Fruit fly (Drosophila melanogaster) whole organism, embryonic: ENCODE data around the gene Grasp65.

Experiments used
- Atf3 ChIP-seq: fragments of 200-800 bp; sonication (Bioruptor generic); optimal IDR thresholded peaks from 3 replicates; lab custom pipeline; 2016; ENCODE audit warnings: missing biosample characterization, missing genetic modification characterization
- Awh ChIP-seq: fragments of 200-800 bp; sonication (Bioruptor generic); IDR thresholded peaks from 2 replicates; pipeline ENCODE4, ENCODE4 v1.3.6; 2022; ENCODE audit warnings: missing biosample characterization, missing genetic modification characterization
- CG10565 ChIP-seq: fragments of 200-800 bp; sonication (Bioruptor generic); optimal IDR thresholded peaks from 3 replicates; lab custom pipeline; 2016; ENCODE audit warnings: missing biosample characterization, mild to moderate bottlenecking, missing genetic modification characterization
- CG13624 ChIP-seq: fragments of 200-800 bp; sonication (Bioruptor generic); optimal IDR thresholded peaks from 2 replicates; lab custom pipeline; 2016; ENCODE audit warnings: missing biosample characterization, missing genetic modification characterization
- CG14014 ChIP-seq: fragments of 200-800 bp; sonication (Bioruptor generic); IDR thresholded peaks from 2 replicates; pipeline ENCODE4 v1.3.6; 2022; ENCODE audit warnings: missing biosample characterization, missing genetic modification characterization
- CG1603 ChIP-seq: fragments of 200-800 bp; sonication (Bioruptor generic); optimal IDR thresholded peaks from 2 replicates; lab custom pipeline; 2019; ENCODE audit warnings: missing biosample characterization, mild to moderate bottlenecking, missing genetic modification characterization, moderate library complexity
- CG16815 ChIP-seq: fragments of 200-800 bp; sonication (Bioruptor generic); optimal IDR thresholded peaks from 3 replicates; lab custom pipeline; 2017; ENCODE audit warnings: missing biosample characterization, mild to moderate bottlenecking, missing genetic modification characterization
- CG17186 ChIP-seq: fragments of 200-800 bp; sonication (Bioruptor generic); optimal IDR thresholded peaks from 3 replicates; lab custom pipeline; 2017; ENCODE audit warnings: missing biosample characterization, missing genetic modification reagents, missing genetic modification characterization
- CG2889 ChIP-seq: fragments of 200-800 bp; sonication (Bioruptor generic); IDR thresholded peaks from 3 replicates; pipeline ENCODE4 v1.3.6; 2022; ENCODE audit warnings: missing biosample characterization, missing genetic modification characterization
- CG6272 ChIP-seq: fragments of 200-800 bp; sonication (Bioruptor generic); IDR thresholded peaks from 2 replicates; pipeline ENCODE4 v1.3.6; 2022; ENCODE audit warnings: missing biosample characterization, missing genetic modification characterization
- CG7928 ChIP-seq: fragments of 200-800 bp; sonication (Bioruptor generic); optimal IDR thresholded peaks from 2 replicates; lab custom pipeline; 2017; ENCODE audit warnings: missing biosample characterization, mild to moderate bottlenecking, missing genetic modification characterization
- CG8281 ChIP-seq: fragments of 200-800 bp; sonication (Bioruptor generic); optimal IDR thresholded peaks from 2 replicates; lab custom pipeline; 2018; ENCODE audit warnings: missing biosample characterization, mild to moderate bottlenecking, missing genetic modification characterization, moderate library complexity
- CG8388 ChIP-seq: fragments of 200-800 bp; sonication (Bioruptor generic); optimal IDR thresholded peaks from 2 replicates; lab custom pipeline; 2019; ENCODE audit warnings: missing biosample characterization, mild to moderate bottlenecking, missing genetic modification characterization, moderate library complexity
- CTCF ChIP-seq: fragments of 200-800 bp; sonication (Bioruptor generic); optimal IDR thresholded peaks from 2 replicates; lab custom pipeline; 2017; ENCODE audit warnings: missing biosample characterization, mild to moderate bottlenecking, missing genetic modification characterization, moderate library complexity
- CkIIα-i1 ChIP-seq: fragments of 200-800 bp; sonication (Bioruptor generic); IDR thresholded peaks from 2 replicates; pipeline ENCODE4 v1.3.6; 2022; ENCODE audit warnings: missing biosample characterization, missing genetic modification characterization
- Doc2 ChIP-seq: fragments of 200-800 bp; sonication (Bioruptor generic); IDR thresholded peaks from 2 replicates; pipeline ENCODE4 v1.3.6; 2022; ENCODE audit warnings: missing biosample characterization, missing genetic modification characterization
- Doc3 ChIP-seq: fragments of 200-800 bp; sonication (Bioruptor generic); IDR thresholded peaks from 3 replicates; pipeline ENCODE4 v1.3.6; 2022; ENCODE audit warnings: missing biosample characterization, missing genetic modification characterization; ENCODE audit not compliant: partially characterized antibody
- E2f1 ChIP-seq: fragments of 200-800 bp; sonication (Bioruptor generic); IDR thresholded peaks from 2 replicates; pipeline ENCODE4 v1.3.6; 2022; ENCODE audit warnings: missing biosample characterization, missing genetic modification characterization
- Hey ChIP-seq: fragments of 200-800 bp; sonication (Bioruptor generic); optimal IDR thresholded peaks from 3 replicates; lab custom pipeline; 2018; ENCODE audit warnings: missing biosample characterization, mild to moderate bottlenecking, missing genetic modification characterization
- Med ChIP-seq: fragments of 200-800 bp; sonication (Bioruptor generic); peaks from one replicate; lab custom pipeline; 2016; ENCODE audit warnings: missing biosample characterization, missing genetic modification characterization, mild to moderate bottlenecking, inconsistent platforms, moderate library complexity
- NC2β ChIP-seq: fragments of 200-800 bp; sonication (Bioruptor generic); optimal IDR thresholded peaks from 2 replicates; lab custom pipeline; 2016; ENCODE audit warnings: missing biosample characterization, missing genetic modification characterization
- Oli ChIP-seq: fragments of 200-800 bp; sonication (Bioruptor generic); optimal IDR thresholded peaks from 2 replicates; lab custom pipeline; 2018; ENCODE audit warnings: missing biosample characterization, mild to moderate bottlenecking, missing genetic modification characterization, moderate library complexity
- Poxn ChIP-seq: fragments of 200-800 bp; sonication (Bioruptor generic); IDR thresholded peaks from 2 replicates; pipeline ENCODE4 v1.3.6; 2022; ENCODE audit warnings: missing biosample characterization, missing genetic modification characterization
- Ravus ChIP-seq: fragments of 200-800 bp; sonication (Bioruptor generic); IDR thresholded peaks from 2 replicates; pipeline ENCODE4 v1.3.6; 2022; ENCODE audit warnings: missing biosample characterization, missing genetic modification characterization
- Scr ChIP-seq: fragments of 200-800 bp; sonication (Bioruptor generic); IDR thresholded peaks from 2 replicates; pipeline ENCODE4 v1.3.6; 2022; ENCODE audit warnings: missing biosample characterization, missing genetic modification characterization; ENCODE audit not compliant: partially characterized antibody
- Sin3A ChIP-seq: fragments of >200 bp; optimal IDR thresholded peaks from 2 replicates; lab custom pipeline; 2018
- Trl ChIP-seq, 3 experiments: fragments of >200 bp in 2 of 3; fragments of 200-800 bp in 1 of 3; sonication (Bioruptor generic) in 1 of 3; optimal IDR thresholded peaks; 2 replicates in 1 of 3; 3 replicates in 2 of 3; lab custom pipeline; 2016 to 2017; ENCODE audit warnings: missing biosample characterization in 1 of 3, missing genetic modification characterization in 1 of 3
- Usf ChIP-seq: fragments of 200-800 bp; sonication (Bioruptor generic); optimal IDR thresholded peaks from 2 replicates; lab custom pipeline; 2017; ENCODE audit warnings: missing genotype, missing biosample characterization, missing genetic modification characterization
- abd-A ChIP-seq: fragments of 200-800 bp; sonication (Bioruptor generic); optimal IDR thresholded peaks from 3 replicates; lab custom pipeline; 2019; ENCODE audit warnings: missing biosample characterization, mild to moderate bottlenecking, missing genetic modification characterization, moderate library complexity
- ato ChIP-seq: fragments of 200-800 bp; sonication (Bioruptor generic); IDR thresholded peaks from 2 replicates; pipeline ENCODE4 v1.3.6; 2022; ENCODE audit warnings: missing biosample characterization, missing genetic modification characterization; ENCODE audit not compliant: partially characterized antibody
- az2 ChIP-seq: fragments of 200-800 bp; sonication (Bioruptor generic); optimal IDR thresholded peaks from 3 replicates; lab custom pipeline; 2016; ENCODE audit warnings: missing biosample characterization, missing genetic modification characterization
- bbx ChIP-seq: fragments of 200-800 bp; sonication (Bioruptor generic); IDR thresholded peaks from 2 replicates; pipeline ENCODE4 v1.3.6; 2022; ENCODE audit warnings: missing biosample characterization, missing genetic modification characterization; ENCODE audit not compliant: partially characterized antibody
- cad ChIP-seq: fragments of >200 bp; optimal IDR thresholded peaks from 2 replicates; lab custom pipeline; 2017; ENCODE audit warnings: missing biosample characterization, missing genetic modification characterization
- chinmo ChIP-seq: fragments of 200-800 bp; sonication (Bioruptor generic); IDR thresholded peaks from 4 replicates; pipeline ENCODE4 v1.3.6; 2022; ENCODE audit warnings: missing biosample characterization, missing genetic modification characterization; ENCODE audit not compliant: partially characterized antibody
- croc ChIP-seq: fragments of 200-800 bp; sonication (Bioruptor generic); conservative IDR thresholded peaks from 3 replicates; pipeline ENCODE4 v1.3.6; 2022; ENCODE audit warnings: missing biosample characterization, missing genetic modification characterization
- da ChIP-seq: fragments of 200-800 bp; sonication (Bioruptor generic); optimal IDR thresholded peaks from 2 replicates; lab custom pipeline; 2016; ENCODE audit warnings: missing biosample characterization, missing genetic modification characterization
- dimm ChIP-seq: fragments of 200-800 bp; sonication (Bioruptor generic); IDR thresholded peaks from 2 replicates; pipeline ENCODE4 v1.3.6; 2022; ENCODE audit warnings: missing biosample characterization, missing genetic modification characterization
- dm ChIP-seq: fragments of 200-800 bp; sonication (Bioruptor generic); optimal IDR thresholded peaks from 3 replicates; lab custom pipeline; 2016; ENCODE audit warnings: missing biosample characterization, missing genetic modification characterization
- ems ChIP-seq: fragments of 200-800 bp; sonication (Bioruptor generic); optimal IDR thresholded peaks from 3 replicates; lab custom pipeline; 2016; ENCODE audit warnings: missing biosample characterization, missing genetic modification characterization
- esg ChIP-seq: fragments of 200-800 bp; sonication (Bioruptor generic); conservative IDR thresholded peaks from 2 replicates; pipeline ENCODE4 v1.3.6; 2022; ENCODE audit warnings: missing biosample characterization, missing genetic modification characterization
- fd96Cb ChIP-seq: fragments of 200-800 bp; sonication (Bioruptor generic); optimal IDR thresholded peaks from 2 replicates; lab custom pipeline; 2018; ENCODE audit warnings: missing biosample characterization, mild to moderate bottlenecking, missing genetic modification characterization, moderate library complexity
- ftz-f1 ChIP-seq: fragments of 200-800 bp; sonication (Bioruptor generic); optimal IDR thresholded peaks from 2 replicates; lab custom pipeline; 2016; ENCODE audit warnings: missing biosample characterization, missing genetic modification characterization
- klu ChIP-seq: fragments of 200-800 bp; sonication (Bioruptor generic); IDR thresholded peaks from 2 replicates; pipeline ENCODE4 v1.3.6; 2022; ENCODE audit warnings: missing biosample characterization, missing genetic modification characterization
- lmd ChIP-seq: fragments of 200-800 bp; sonication (Bioruptor generic); IDR thresholded peaks from 2 replicates; pipeline ENCODE4 v1.3.6; 2022; ENCODE audit warnings: missing biosample characterization, missing genetic modification characterization
- lola ChIP-seq, 3 experiments: fragments of >200 bp in 2 of 3; fragments of 200-800 bp in 1 of 3; sonication (Bioruptor generic) in 1 of 3; optimal IDR thresholded peaks; 2 replicates each; lab custom pipeline; 2017 to 2019; ENCODE audit warnings: missing biosample characterization in 3 of 3, missing genetic modification characterization in 3 of 3, mild to moderate bottlenecking in 1 of 3, moderate library complexity in 1 of 3
- rib ChIP-seq: fragments of 200-800 bp; sonication (Bioruptor generic); IDR thresholded peaks from 2 replicates; pipeline ENCODE4 v1.3.6; 2022; ENCODE audit warnings: missing biosample characterization, missing genetic modification characterization
- so ChIP-seq: fragments of 200-800 bp; sonication (Bioruptor generic); IDR thresholded peaks from 3 replicates; pipeline ENCODE4 v1.3.6; 2022; ENCODE audit warnings: missing biosample characterization, missing genetic modification characterization
- stwl ChIP-seq: fragments of 200-800 bp; sonication (Bioruptor generic); optimal IDR thresholded peaks from 3 replicates; lab custom pipeline; 2018; ENCODE audit warnings: missing biosample characterization, mild to moderate bottlenecking, missing genetic modification characterization, moderate library complexity
- sug ChIP-seq: fragments of 200-800 bp; optimal IDR thresholded peaks from 2 replicates; lab custom pipeline; 2019; ENCODE audit warnings: missing biosample characterization, mild to moderate bottlenecking, missing genetic modification characterization, moderate library complexity
- tll ChIP-seq, 2 experiments: fragments of 200-800 bp in 1 of 2; fragments of >200 bp in 1 of 2; sonication (Bioruptor generic) in 1 of 2; optimal IDR thresholded peaks; 2 replicates each; lab custom pipeline; 2017 to 2019; ENCODE audit warnings: missing biosample characterization in 2 of 2, missing genetic modification characterization in 2 of 2, mild to moderate bottlenecking in 1 of 2, moderate library complexity in 1 of 2
- zf30C ChIP-seq: fragments of 200-800 bp; sonication (Bioruptor generic); optimal IDR thresholded peaks from 3 replicates; lab custom pipeline; 2018; ENCODE audit warnings: missing biosample characterization, mild to moderate bottlenecking, missing genetic modification characterization

Gene Grasp65

DNA sequence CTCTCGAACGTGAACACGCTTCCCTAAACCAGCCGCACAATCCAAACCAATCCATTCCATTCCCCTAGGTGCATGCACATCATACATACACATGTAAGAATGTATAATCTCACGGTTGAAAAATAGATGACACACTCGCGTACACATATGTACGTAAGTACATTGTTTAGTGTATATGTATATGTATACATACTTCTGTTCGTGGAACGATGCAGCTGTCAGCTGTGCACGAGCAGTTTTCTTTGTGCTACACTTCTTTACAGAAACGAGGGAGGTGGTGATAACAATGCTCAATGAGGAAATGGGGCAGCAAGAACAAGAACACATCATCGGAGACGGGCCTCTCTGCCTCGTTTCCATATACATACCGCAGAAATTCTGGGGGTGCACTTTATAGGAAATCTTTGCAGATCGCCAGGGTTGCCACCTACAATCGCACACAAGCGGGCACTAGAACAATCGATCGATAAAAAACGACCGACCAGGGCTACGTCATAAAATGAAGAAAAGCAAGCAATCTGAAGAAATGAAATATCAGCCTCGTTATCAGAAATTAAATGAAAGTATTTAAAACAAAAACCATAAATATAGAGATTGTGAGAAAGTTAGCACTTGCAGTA, 25.3 kb upstream of the Grasp65 start (continued):
- TF ChIP-seq rib (GFP tag; lab: Robert Waterston, UW) (no peak), croc (no peak), Oli (tag; lab: Kevin White, UChicago) (no peak), CG1603 (peak; percentile 10), Med (GFP tag; lab: Kevin White, UChicago) (peak; percentile 21), esg (GFP tag; lab: Robert Waterston, UW) (no peak), lola (GFP tag; optimal IDR thresholded peaks at IDR 0.05; lab: Kevin White, UChicago) (no peak), zf30C (GFP tag; lab: Kevin White, UChicago) (no peak), CG6272 (GFP tag; lab: Robert Waterston, UW) (no peak), Sin3A (lab: Kevin White, UChicago) (no peak), ems (no peak), Doc3 (GFP tag; lab: Robert Waterston, UW) (no peak), Poxn (no peak), sug (tag; lab: Kevin White, UChicago) (peak; percentile 5), lmd (GFP tag; lab: Robert Waterston, UW) (no peak), ato (GFP tag; lab: Robert Waterston, UW) (no peak), bbx (GFP tag; lab: Robert Waterston, UW) (peak; percentile 61; the same call in 1 of the 2 replicates), ftz-f1 (no peak), Doc2 (GFP tag; lab: Robert Waterston, UW) (no peak), CG8388 (no peak), stwl (tag; lab: Kevin White, UChicago) (peak; percentile 97), abd-A (peak; percentile 22), az2 (GFP tag; lab: Kevin White, UChicago) (no peak), E2f1 (GFP tag; lab: Robert Waterston, UW) (no peak), cad (no peak), CG2889 (GFP tag; lab: Robert Waterston, UW) (no peak), chinmo (GFP tag; lab: Robert Waterston, UW) (0 out of 4 replicates have a peak, but pooled peaks have one; percentile 64), CG7928 (peak; percentile 42), CG13624 (GFP tag; lab: Kevin White, UChicago) (no peak), Atf3 (GFP tag; lab: Kevin White, UChicago) (no peak), CTCF (GFP tag; lab: Kevin White, UChicago) (no peak), CG14014 (GFP tag; lab: Robert Waterston, UW) (no peak), Hey (tag; lab: Kevin White, UChicago) (no peak), fd96Cb (tag; lab: Kevin White, UChicago) (no peak), tll (GFP tag; optimal IDR thresholded peaks at IDR 0.05; lab: Kevin White, UChicago) (no peak), CkIIα-i1 (no peak), Awh (GFP tag; lab: Robert Waterston, UW) (no peak), klu (no peak), CG16815 (GFP tag; lab: Kevin White, UChicago) (no peak), Trl (optimal IDR thresholded peaks at IDR 0.05; lab: Kevin White, UChicago) (no peak), Trl (GFP tag; optimal IDR thresholded peaks at IDR 0.05; lab: Kevin White, UChicago) (no peak), dm (GFP tag; lab: Kevin White, UChicago) (no peak), Scr (GFP tag; lab: Robert Waterston, UW) (peak; percentile 30; the same call in 1 of the 2 replicates), Usf (GFP tag; lab: Kevin White, UChicago) (no peak), CG17186 (GFP tag; lab: Kevin White, UChicago) (no peak), so (GFP tag; lab: Robert Waterston, UW) (no peak), CG8281 (no peak), da (GFP tag; lab: Kevin White, UChicago) (no peak), dimm (GFP tag; lab: Robert Waterston, UW) (no peak), Ravus (GFP tag; lab: Robert Waterston, UW) (no peak), NC2β (GFP tag; lab: Kevin White, UChicago) (no peak), CG10565 (no peak)
